Fruit fly (Drosophila melanogaster) whole organism, embryonic: ENCODE results near the gene CG15625.

Experiments used
- Awh ChIP-seq: fragments of 200-800 bp; sonication (Bioruptor generic); IDR thresholded peaks from 2 replicates; pipeline ENCODE4, ENCODE4 v1.3.6; 2022; ENCODE audit warnings: missing biosample characterization, missing genetic modification characterization
- CG10462 ChIP-seq: fragments of 200-800 bp; sonication (Bioruptor generic); optimal IDR thresholded peaks from 2 replicates; lab custom pipeline; 2016; ENCODE audit warnings: missing biosample characterization, missing genetic modification characterization
- CG11085 ChIP-seq: fragments of 200-800 bp; sonication (Bioruptor generic); IDR thresholded peaks from 2 replicates; pipeline ENCODE4 v1.3.6; 2022; ENCODE audit warnings: missing biosample characterization, missing genetic modification characterization
- CG16813 ChIP-seq: fragments of 200-800 bp; sonication (Bioruptor generic); IDR thresholded peaks from 3 replicates; pipeline ENCODE4 v1.3.6; 2022; ENCODE audit warnings: missing biosample characterization, missing genetic modification characterization; ENCODE audit not compliant: partially characterized antibody
- CG17568 ChIP-seq: fragments of 200-800 bp; sonication (Bioruptor generic); optimal IDR thresholded peaks from 2 replicates; lab custom pipeline; 2018; ENCODE audit warnings: missing biosample characterization, mild to moderate bottlenecking, missing genetic modification characterization, moderate library complexity
- CG1832 ChIP-seq: fragments of 200-800 bp; sonication (Bioruptor generic); optimal IDR thresholded peaks from 2 replicates; lab custom pipeline; 2017; ENCODE audit warnings: missing biosample characterization, mild to moderate bottlenecking, missing genetic modification characterization, inconsistent platforms
- CG18764 ChIP-seq: fragments of 200-800 bp; sonication (Bioruptor generic); optimal IDR thresholded peaks from 3 replicates; lab custom pipeline; 2016; ENCODE audit warnings: missing biosample characterization, missing genetic modification characterization
- CG2129 ChIP-seq: fragments of 200-800 bp; sonication (Bioruptor generic); IDR thresholded peaks from 2 replicates; pipeline ENCODE4 v1.3.6; 2022; ENCODE audit warnings: missing biosample characterization, missing genetic modification characterization; ENCODE audit not compliant: partially characterized antibody
- CG31224 ChIP-seq: fragments of 200-800 bp; sonication (Bioruptor generic); IDR thresholded peaks from 2 replicates; pipeline ENCODE4 v1.3.6; 2022; ENCODE audit warnings: missing biosample characterization, missing genetic modification characterization
- CG32772 ChIP-seq: fragments of 200-800 bp; sonication (Bioruptor generic); IDR thresholded peaks from 2 replicates; pipeline ENCODE4 v1.3.6; 2022; ENCODE audit warnings: missing biosample characterization, missing genetic modification characterization
- CG34224 ChIP-seq: fragments of 200-800 bp; sonication (Bioruptor generic); IDR thresholded peaks from 3 replicates; pipeline ENCODE4 v1.3.6; 2022; ENCODE audit warnings: missing biosample characterization, missing genetic modification characterization; ENCODE audit not compliant: partially characterized antibody
- CG34376 ChIP-seq: fragments of 200-800 bp; sonication (Bioruptor generic); optimal IDR thresholded peaks from 2 replicates; lab custom pipeline; 2018; ENCODE audit warnings: missing biosample characterization, mild to moderate bottlenecking, missing genetic modification characterization
- CG3726 ChIP-seq: fragments of 200-800 bp; sonication (Bioruptor generic); IDR thresholded peaks from 3 replicates; pipeline ENCODE4, ENCODE4 v1.3.6; 2022; ENCODE audit warnings: missing biosample characterization, missing genetic modification characterization
- CG3847 ChIP-seq: fragments of 200-800 bp; sonication (Bioruptor generic); IDR thresholded peaks from 2 replicates; pipeline ENCODE4 v1.3.6; 2022; ENCODE audit warnings: missing biosample characterization, missing genetic modification characterization
- CG4282 ChIP-seq: fragments of 200-800 bp; sonication (Bioruptor generic); optimal IDR thresholded peaks from 2 replicates; lab custom pipeline; 2016; ENCODE audit warnings: missing biosample characterization, missing genetic modification characterization
- CG4617 ChIP-seq: fragments of 200-800 bp; sonication (Bioruptor generic); optimal IDR thresholded peaks from 3 replicates; lab custom pipeline; 2016; ENCODE audit warnings: missing biosample characterization, missing genetic modification characterization, borderline replicate concordance
- CG6683 ChIP-seq: fragments of 200-800 bp; sonication (Bioruptor generic); optimal IDR thresholded peaks from 2 replicates; lab custom pipeline; 2017; ENCODE audit warnings: missing biosample characterization, mild to moderate bottlenecking, missing genetic modification characterization, missing genetic modification reagents
- CG6813 ChIP-seq: fragments of 200-800 bp; sonication (Bioruptor generic); optimal IDR thresholded peaks from 2 replicates; lab custom pipeline; 2017; ENCODE audit warnings: missing biosample characterization, missing genetic modification characterization, mild to moderate bottlenecking, moderate library complexity, missing genetic modification reagents
- CG7357 ChIP-seq: fragments of 200-800 bp; sonication (Bioruptor generic); IDR thresholded peaks from 3 replicates; pipeline ENCODE4 v1.3.6; 2022; ENCODE audit warnings: missing biosample characterization, missing genetic modification characterization
- CG7963 ChIP-seq: fragments of 200-800 bp; sonication (Bioruptor generic); IDR thresholded peaks from 3 replicates; pipeline ENCODE4 v1.3.6; 2022; ENCODE audit warnings: missing biosample characterization, missing genetic modification characterization; ENCODE audit not compliant: partially characterized antibody
- CG8388 ChIP-seq: fragments of 200-800 bp; sonication (Bioruptor generic); optimal IDR thresholded peaks from 2 replicates; lab custom pipeline; 2019; ENCODE audit warnings: missing biosample characterization, mild to moderate bottlenecking, missing genetic modification characterization, moderate library complexity
- CG9437 ChIP-seq: fragments of 200-800 bp; sonication (Bioruptor generic); optimal IDR thresholded peaks from 2 replicates; lab custom pipeline; 2018; ENCODE audit warnings: missing biosample characterization, mild to moderate bottlenecking, missing genetic modification characterization
- Dip2 ChIP-seq: fragments of 200-800 bp; sonication (Bioruptor generic); IDR thresholded peaks from 2 replicates; pipeline ENCODE4 v1.3.6; 2022; ENCODE audit warnings: missing biosample characterization, missing genetic modification characterization
- Dll ChIP-seq: fragments of 200-800 bp; sonication (Bioruptor generic); IDR thresholded peaks from 4 replicates; pipeline ENCODE4 v1.3.6; 2022; ENCODE audit warnings: missing biosample characterization, missing genetic modification characterization; ENCODE audit not compliant: partially characterized antibody
- H2.0 ChIP-seq: fragments of 200-800 bp; sonication (Bioruptor generic); IDR thresholded peaks from 2 replicates; pipeline ENCODE4 v1.3.6; 2022; ENCODE audit warnings: missing biosample characterization, missing genetic modification characterization
- HmgZ ChIP-seq: fragments of 200-800 bp; sonication (Bioruptor generic); optimal IDR thresholded peaks from 2 replicates; lab custom pipeline; 2018; ENCODE audit warnings: missing biosample characterization, mild to moderate bottlenecking, missing genetic modification characterization
- Hsf ChIP-seq: fragments of 200-800 bp; sonication (Bioruptor generic); optimal IDR thresholded peaks from 3 replicates; lab custom pipeline; 2016; ENCODE audit warnings: missing biosample characterization, missing genetic modification characterization
- Jarid2 ChIP-seq: fragments of 200-800 bp; sonication (Bioruptor generic); optimal IDR thresholded peaks from 3 replicates; lab custom pipeline; 2017; ENCODE audit warnings: mild to moderate bottlenecking, missing biosample characterization, missing genetic modification reagents, missing genetic modification characterization
- TFAM ChIP-seq: fragments of 200-800 bp; sonication (Bioruptor generic); optimal IDR thresholded peaks from 2 replicates; lab custom pipeline; 2017; ENCODE audit warnings: missing biosample characterization, missing genetic modification characterization, inconsistent platforms
- cas ChIP-seq: fragments of 200-800 bp; sonication (Bioruptor generic); IDR thresholded peaks from 2 replicates; pipeline ENCODE4 v1.3.6; 2022; ENCODE audit warnings: missing biosample characterization, missing genetic modification characterization
- crc ChIP-seq: fragments of 200-800 bp; sonication (Bioruptor generic); optimal IDR thresholded peaks from 2 replicates; lab custom pipeline; 2016; ENCODE audit warnings: missing biosample characterization, missing genetic modification characterization
- dmrt11E ChIP-seq: fragments of 200-800 bp; sonication (Bioruptor generic); optimal IDR thresholded peaks from 3 replicates; lab custom pipeline; 2018; ENCODE audit warnings: missing biosample characterization, mild to moderate bottlenecking, missing genetic modification characterization, moderate library complexity
- dmrt99B ChIP-seq: fragments of 200-800 bp; sonication (Bioruptor generic); optimal IDR thresholded peaks from 2 replicates; lab custom pipeline; 2018; ENCODE audit warnings: missing biosample characterization, mild to moderate bottlenecking, missing genetic modification characterization, moderate library complexity
- ftz-f1 ChIP-seq: fragments of 200-800 bp; sonication (Bioruptor generic); optimal IDR thresholded peaks from 2 replicates; lab custom pipeline; 2016; ENCODE audit warnings: missing biosample characterization, missing genetic modification characterization
- hkb ChIP-seq, 2 experiments: fragments of 200-800 bp in 1 of 2; fragments of >200 bp in 1 of 2; sonication (Bioruptor generic) in 1 of 2; IDR thresholded peaks in 1 of 2; optimal IDR thresholded peaks in 1 of 2; 2 replicates each; pipeline versions ENCODE4 v1.3.6 to Lab custom; 2017 to 2022; ENCODE audit warnings: missing biosample characterization in 1 of 2, missing genetic modification characterization in 1 of 2
- lola ChIP-seq, 3 experiments: fragments of >200 bp in 2 of 3; fragments of 200-800 bp in 1 of 3; sonication (Bioruptor generic) in 1 of 3; optimal IDR thresholded peaks; 2 replicates each; lab custom pipeline; 2017 to 2019; ENCODE audit warnings: missing biosample characterization in 3 of 3, missing genetic modification characterization in 3 of 3, mild to moderate bottlenecking in 1 of 3, moderate library complexity in 1 of 3
- lov ChIP-seq, 2 experiments: fragments of 200-800 bp in 1 of 2; fragments of >200 bp in 1 of 2; sonication (Bioruptor generic) in 1 of 2; IDR thresholded peaks in 1 of 2; optimal IDR thresholded peaks in 1 of 2; 2 replicates in 1 of 2; 3 replicates in 1 of 2; pipeline versions ENCODE4 v1.3.6 to Lab custom; 2017 to 2022; ENCODE audit warnings: missing biosample characterization in 1 of 2, missing genetic modification characterization in 1 of 2
- nau ChIP-seq: fragments of 200-800 bp; sonication (Bioruptor generic); optimal IDR thresholded peaks from 3 replicates; lab custom pipeline; 2017; ENCODE audit warnings: missing biosample characterization, mild to moderate bottlenecking, missing genetic modification characterization, missing genetic modification reagents
- oc ChIP-seq: fragments of 200-800 bp; sonication (Bioruptor generic); optimal IDR thresholded peaks from 2 replicates; lab custom pipeline; 2018; ENCODE audit warnings: missing biosample characterization, mild to moderate bottlenecking, missing genetic modification characterization, moderate library complexity
- pan ChIP-seq, 4 experiments: fragments of >200 bp in 3 of 4; fragments of 200-800 bp in 1 of 4; sonication (Bioruptor generic) in 1 of 4; optimal IDR thresholded peaks in 3 of 4; IDR thresholded peaks in 1 of 4; 2 replicates each; pipeline versions ENCODE4 v1.3.6 to Lab custom; 2017 to 2022; ENCODE audit warnings: missing biosample characterization in 2 of 4, missing genetic modification characterization in 2 of 4, mixed read lengths in 1 of 4
- pzg ChIP-seq: fragments of 200-800 bp; sonication (Bioruptor generic); optimal IDR thresholded peaks from 3 replicates; lab custom pipeline; 2018; ENCODE audit warnings: missing biosample characterization, mild to moderate bottlenecking, missing genetic modification characterization, moderate library complexity
- sd ChIP-seq: fragments of 200-800 bp; sonication (Bioruptor generic); optimal IDR thresholded peaks from 3 replicates; lab custom pipeline; 2018; ENCODE audit warnings: missing biosample characterization, mild to moderate bottlenecking, missing genetic modification characterization, moderate library complexity
- sisA ChIP-seq: fragments of 200-800 bp; sonication (Bioruptor generic); IDR thresholded peaks from 2 replicates; pipeline ENCODE4 v1.3.6; 2022; ENCODE audit warnings: missing biosample characterization, missing genetic modification characterization
- sna ChIP-seq: fragments of 200-800 bp; sonication (Bioruptor generic); IDR thresholded peaks from 2 replicates; pipeline ENCODE4 v1.3.6; 2022; ENCODE audit warnings: missing biosample characterization, missing genetic modification characterization; ENCODE audit not compliant: partially characterized antibody
- usp ChIP-seq: fragments of >200 bp; optimal IDR thresholded peaks from 2 replicates; lab custom pipeline; 2017; ENCODE audit warnings: missing biosample characterization, missing genetic modification characterization
- zfh2 ChIP-seq: fragments of 200-800 bp; sonication (Bioruptor generic); optimal IDR thresholded peaks from 2 replicates; lab custom pipeline; 2016; ENCODE audit warnings: missing biosample characterization, missing genetic modification characterization

CG15625 gene

dm6 chr2L:4847191-4847853 is 42.5 kb upstream of the CG15625 start, which contains the start of the genes mxt and CG11927 (continued):
- no peak for TF ChIP-seq CG6683 (GFP tag; lab: Kevin White, UChicago)
- 0 out of 2 replicates have a peak, but pooled peaks have one; percentile 26 for TF ChIP-seq CG32772 (GFP tag; lab: Robert Waterston, UW)
- TF ChIP-seq CG34376 (GFP tag; lab: Kevin White, UChicago): no peak
- peak; percentile 82 for TF ChIP-seq sna (GFP tag; lab: Robert Waterston, UW)
- TF ChIP-seq CG31224 (GFP tag; lab: Robert Waterston, UW): no peak
- TF ChIP-seq Jarid2 (GFP tag; lab: Kevin White, UChicago): no peak
- peak; percentile 85 for TF ChIP-seq CG34224 (GFP tag; lab: Robert Waterston, UW)
- peak; percentile 93 for TF ChIP-seq Dll (GFP tag; lab: Robert Waterston, UW)
- TF ChIP-seq sisA (GFP tag; lab: Robert Waterston, UW): peak; percentile 51
- TF ChIP-seq nau (GFP tag; lab: Kevin White, UChicago): no peak
- no peak for TF ChIP-seq Dip2 (GFP tag; lab: Robert Waterston, UW)
- no peak for TF ChIP-seq CG10462 (GFP tag; lab: Kevin White, UChicago)
- peak; percentile 65 for TF ChIP-seq zfh2 (GFP tag; lab: Kevin White, UChicago)
- TF ChIP-seq CG6813 (GFP tag; lab: Kevin White, UChicago): no peak
- no peak for TF ChIP-seq TFAM
- TF ChIP-seq CG7357 (GFP tag; lab: Robert Waterston, UW): 0 out of 3 replicates have a peak, but pooled peaks have one; percentile 42
- TF ChIP-seq ftz-f1: no peak
- TF ChIP-seq CG8388 (GFP tag; lab: Kevin White, UChicago): peak; percentile 3
- no peak for TF ChIP-seq crc (GFP tag; lab: Kevin White, UChicago)
- TF ChIP-seq oc (tag; lab: Kevin White, UChicago): no peak
- peak; percentile 44; the same call in 1 of the 2 replicates for TF ChIP-seq H2.0 (GFP tag; lab: Robert Waterston, UW)
- TF ChIP-seq lola (GFP tag; optimal IDR thresholded peaks at IDR 0.05; lab: Kevin White, UChicago): peak in 1 of 3 experiments; percentile 35
- no peak for TF ChIP-seq lov (optimal IDR thresholded peaks at IDR 0.05; lab: Kevin White, UChicago)
- no peak for TF ChIP-seq lov (GFP tag; IDR thresholded peaks at IDR 0.05; lab: Robert Waterston, UW)
- TF ChIP-seq dmrt99B (tag; lab: Kevin White, UChicago): no peak
- TF ChIP-seq CG7963: peak; percentile 77
- TF ChIP-seq CG18764 (GFP tag; lab: Kevin White, UChicago): peak; percentile 37
- TF ChIP-seq pan (optimal IDR thresholded peaks at IDR 0.05; lab: Kevin White, UChicago): no peak
- peak in 1 of 2 experiments; percentile 68 for TF ChIP-seq pan (GFP tag; optimal IDR thresholded peaks at IDR 0.05 in 1 of 2, IDR thresholded peaks at IDR 0.05 in 1 of 2)
- TF ChIP-seq sd (tag; lab: Kevin White, UChicago): no peak
- 0 out of 2 replicates have a peak, but pooled peaks have one; percentile 30 for TF ChIP-seq cas (GFP tag; lab: Robert Waterston, UW)
- no peak for TF ChIP-seq CG4282 (GFP tag; lab: Kevin White, UChicago)
- 0 out of 2 replicates have a peak, but pooled peaks have one; percentile 41 for TF ChIP-seq CG11085 (GFP tag; lab: Robert Waterston, UW)
- TF ChIP-seq CG1832 (GFP tag; lab: Kevin White, UChicago): no peak
- no peak for TF ChIP-seq hkb (optimal IDR thresholded peaks at IDR 0.05; lab: Kevin White, UChicago)
- TF ChIP-seq hkb (GFP tag; IDR thresholded peaks at IDR 0.05; lab: Robert Waterston, UW): no peak
- peak; percentile 29 for TF ChIP-seq dmrt11E
- TF ChIP-seq CG2129: peak; percentile 74
- peak; percentile 50 for TF ChIP-seq Hsf (GFP tag; lab: Kevin White, UChicago)
- peak; percentile 56 for TF ChIP-seq CG3847 (GFP tag; lab: Robert Waterston, UW)
- TF ChIP-seq CG17568: no peak
- peak; percentile 45 for TF ChIP-seq pzg (GFP tag; lab: Kevin White, UChicago)
- TF ChIP-seq Awh: no peak
- TF ChIP-seq HmgZ (tag; lab: Kevin White, UChicago): peak; percentile 36
- TF ChIP-seq CG9437 (GFP tag; lab: Kevin White, UChicago): peak; percentile 99
- TF ChIP-seq CG16813 (GFP tag; lab: Robert Waterston, UW): peak; percentile 88
- TF ChIP-seq CG3726 (GFP tag; lab: Robert Waterston, UW): no peak
- TF ChIP-seq usp: no peak
- TF ChIP-seq CG4617 (GFP tag; lab: Kevin White, UChicago): peak; percentile 43
